Worm (Caenorhabditis elegans) whole organism, late embryonic: ENCODE results near the gene nlp-49.

Source experiments
- C38D4.7 ChIP-seq: fragments of 200-800 bp; sonication (Bioruptor generic); optimal IDR thresholded peaks from 2 replicates; lab custom pipeline; 2018; ENCODE audit warnings: mild to moderate bottlenecking, missing genetic modification characterization, moderate library complexity, missing compliant biosample characterization
- K02D7.2 ChIP-seq: sonication (generic microtip); optimal IDR thresholded peaks from 2 replicates; lab custom pipeline; 2017; ENCODE audit warnings: mild to moderate bottlenecking, missing genetic modification characterization, missing compliant biosample characterization
- T23F11.4 ChIP-seq: fragments of 200-800 bp; sonication (Bioruptor generic); optimal IDR thresholded peaks from 2 replicates; lab custom pipeline; 2018; ENCODE audit warnings: mild to moderate bottlenecking, missing genetic modification characterization, missing compliant biosample characterization
- Y22D7AL.16 ChIP-seq: sonication (generic microtip); optimal IDR thresholded peaks from 2 replicates; lab custom pipeline; 2016; ENCODE audit warnings: missing genetic modification characterization, missing compliant biosample characterization
- ama-1 ChIP-seq: fragments of 150-350 bp; optimal IDR thresholded peaks from 2 replicates; lab custom pipeline; 2014
- ceh-14 ChIP-seq: sonication (generic microtip); optimal IDR thresholded peaks from 2 replicates; lab custom pipeline; 2016; ENCODE audit warnings: missing genotype, missing genetic modification characterization, missing compliant biosample characterization
- ceh-18 ChIP-seq: sonication (generic microtip); optimal IDR thresholded peaks from 2 replicates; lab custom pipeline; 2016; ENCODE audit warnings: missing genetic modification characterization, missing compliant biosample characterization
- ceh-2 ChIP-seq: sonication (generic microtip); optimal IDR thresholded peaks from 2 replicates; lab custom pipeline; 2016; ENCODE audit warnings: missing genotype, missing genetic modification characterization, missing compliant biosample characterization
- ceh-30 ChIP-seq: fragments of 150-350 bp; optimal IDR thresholded peaks from 2 replicates; lab custom pipeline; 2014; ENCODE audit warnings: missing biosample characterization, missing genetic modification characterization
- ceh-31 ChIP-seq: sonication (generic microtip); optimal IDR thresholded peaks from 2 replicates; lab custom pipeline; 2016; ENCODE audit warnings: missing genetic modification characterization, missing compliant biosample characterization
- ceh-48 ChIP-seq: sonication (generic microtip); optimal IDR thresholded peaks from 2 replicates; lab custom pipeline; 2016; ENCODE audit warnings: missing genetic modification characterization, inconsistent platforms, missing compliant biosample characterization
- ceh-9 ChIP-seq: sonication (generic microtip); optimal IDR thresholded peaks from 2 replicates; lab custom pipeline; 2016; ENCODE audit warnings: mild to moderate bottlenecking, missing genetic modification characterization, inconsistent platforms, missing compliant biosample characterization
- dve-1 ChIP-seq: sonication (generic microtip); optimal IDR thresholded peaks from 2 replicates; lab custom pipeline; 2017; ENCODE audit warnings: antibody characterized with exemption, mild to moderate bottlenecking, missing genetic modification characterization, missing compliant biosample characterization
- elt-2 ChIP-seq: sonication (generic microtip); optimal IDR thresholded peaks from 2 replicates; lab custom pipeline; 2016; ENCODE audit warnings: missing genetic modification reagents, missing genetic modification characterization, missing compliant biosample characterization
- fkh-6 ChIP-seq: sonication (generic microtip); optimal IDR thresholded peaks from 2 replicates; lab custom pipeline; 2016; ENCODE audit warnings: missing genetic modification characterization, missing compliant biosample characterization
- hlh-15 ChIP-seq: sonication (generic microtip); optimal IDR thresholded peaks from 2 replicates; lab custom pipeline; 2016; ENCODE audit warnings: missing genetic modification characterization, missing compliant biosample characterization
- hlh-8 ChIP-seq: sonication (generic microtip); optimal IDR thresholded peaks from 2 replicates; lab custom pipeline; 2016; ENCODE audit warnings: missing genotype, missing genetic modification characterization, missing compliant biosample characterization
- madf-2 ChIP-seq: sonication (generic microtip); optimal IDR thresholded peaks from 2 replicates; lab custom pipeline; 2017; ENCODE audit warnings: missing genetic modification characterization, missing compliant biosample characterization
- nhr-232 ChIP-seq: sonication (generic microtip); optimal IDR thresholded peaks from 2 replicates; lab custom pipeline; 2016; ENCODE audit warnings: missing genetic modification characterization, missing compliant biosample characterization
- pag-3 ChIP-seq: sonication (generic microtip); optimal IDR thresholded peaks from 2 replicates; lab custom pipeline; 2016; ENCODE audit warnings: missing compliant biosample characterization, missing genetic modification characterization, borderline replicate concordance
- pat-9 ChIP-seq: fragments of 200-800 bp; sonication (Bioruptor generic); optimal IDR thresholded peaks from 2 replicates; lab custom pipeline; 2018; ENCODE audit warnings: mild to moderate bottlenecking, missing genetic modification characterization, moderate library complexity, missing compliant biosample characterization
- pax-1 ChIP-seq: fragments of 150-350 bp; optimal IDR thresholded peaks from 2 replicates; lab custom pipeline; 2014; ENCODE audit warnings: missing biosample characterization, missing genetic modification characterization
- pha-2 ChIP-seq: sonication (generic microtip); optimal IDR thresholded peaks from 2 replicates; lab custom pipeline; 2017; ENCODE audit warnings: mild to moderate bottlenecking, missing genetic modification characterization, missing compliant biosample characterization
- pha-4 ChIP-seq: fragments of 150-350 bp; optimal IDR thresholded peaks from 2 replicates; lab custom pipeline; 2018; ENCODE audit warnings: missing biosample characterization, missing genetic modification reagents, missing genetic modification characterization
- pqm-1 ChIP-seq: sonication (generic microtip); optimal IDR thresholded peaks from 2 replicates; lab custom pipeline; 2016; ENCODE audit warnings: missing genetic modification characterization, missing compliant biosample characterization
- pros-1 ChIP-seq: fragments of 150-350 bp; optimal IDR thresholded peaks from 2 replicates; lab custom pipeline; 2014; ENCODE audit warnings: missing biosample characterization, missing genetic modification reagents, missing genetic modification characterization
- sox-4 ChIP-seq: sonication (generic microtip); optimal IDR thresholded peaks from 2 replicates; lab custom pipeline; 2017; ENCODE audit warnings: mild to moderate bottlenecking, missing genetic modification characterization, inconsistent platforms, missing compliant biosample characterization
- tbx-2 ChIP-seq: sonication (generic microtip); optimal IDR thresholded peaks from 2 replicates; lab custom pipeline; 2016; ENCODE audit warnings: missing genetic modification characterization, missing compliant biosample characterization
- ttx-3 ChIP-seq: sonication (generic microtip); optimal IDR thresholded peaks from 2 replicates; lab custom pipeline; 2016; ENCODE audit warnings: missing genetic modification reagents, missing genetic modification characterization, missing compliant biosample characterization
- unc-3 ChIP-seq, 2 experiments: fragments of 200-800 bp in 1 of 2; sonication (Bioruptor generic) in 1 of 2; sonication (generic microtip) in 1 of 2; conservative IDR thresholded peaks in 1 of 2; optimal IDR thresholded peaks in 1 of 2; 2 replicates each; pipeline versions ENCODE4 v1.3.6 to Lab custom; 2016 to 2022; ENCODE audit warnings: missing compliant biosample characterization in 2 of 2, missing genetic modification characterization in 2 of 2, missing genetic modification reagents in 1 of 2
- unc-42 ChIP-seq: sonication (generic microtip); optimal IDR thresholded peaks from 2 replicates; lab custom pipeline; 2016; ENCODE audit warnings: missing genotype, missing genetic modification characterization, missing compliant biosample characterization
- unc-86 ChIP-seq: sonication (generic microtip); optimal IDR thresholded peaks from 2 replicates; lab custom pipeline; 2016; ENCODE audit warnings: missing genetic modification characterization, missing compliant biosample characterization
- zip-5 ChIP-seq: sonication (generic microtip); optimal IDR thresholded peaks from 2 replicates; lab custom pipeline; 2016; ENCODE audit warnings: missing genetic modification characterization, missing compliant biosample characterization
- ztf-16 ChIP-seq: sonication (generic microtip); optimal IDR thresholded peaks from 2 replicates; lab custom pipeline; 2017; ENCODE audit warnings: missing genetic modification characterization, missing compliant biosample characterization

nlp-49 gene

ce11 chrX:5877039-5877438, 27.4 kb upstream of the nlp-49 start:
- TF ChIP-seq unc-42 (peak; percentile 4), pax-1 (tag; lab: Kevin White, UChicago) (no peak), ceh-14 (tag; lab: Kevin White, UChicago) (no peak), zip-5 (tag; lab: Kevin White, UChicago) (no peak), ztf-16 (no peak)

- TF ChIP-seq pqm-1 (tag; lab: Kevin White, UChicago) (no peak), ceh-9 (no peak), ttx-3 (tag; lab: Kevin White, UChicago) (no peak), K02D7.2 (tag; lab: Kevin White, UChicago) (no peak), pha-4 (tag; lab: Kevin White, UChicago) (no peak), hlh-15 (no peak), tbx-2 (tag; lab: Kevin White, UChicago) (no peak), madf-2 (tag; lab: Kevin White, UChicago) (no peak), pag-3 (tag; lab: Kevin White, UChicago) (no peak), pat-9 (tag; lab: Kevin White, UChicago) (no peak), T23F11.4 (GFP tag; lab: Kevin White, UChicago) (no peak), hlh-8 (tag; lab: Kevin White, UChicago) (no peak), Y22D7AL.16 (no peak)
These were observed 18.9 kb upstream of the nlp-49 start, which contains the start of gene flp-7 for ce11 chrX:5885565-5885964. Gene flp-7, plus strand, starts transcription at chrX:5885865.

- TF ChIP-seq unc-3 (GFP tag; conservative IDR thresholded peaks at IDR 0.05; lab: Robert Waterston, UW) (no peak), unc-3 (tag; optimal IDR thresholded peaks at IDR 0.05; lab: Kevin White, UChicago) (no peak), sox-4 (tag; lab: Kevin White, UChicago) (no peak)
These were observed 14.4 kb upstream of the nlp-49 start, which contains the start of gene F49E10.2 for ce11 chrX:5890080-5890479. Gene F49E10.2, plus strand, starts transcription at chrX:5890380.

DNA sequence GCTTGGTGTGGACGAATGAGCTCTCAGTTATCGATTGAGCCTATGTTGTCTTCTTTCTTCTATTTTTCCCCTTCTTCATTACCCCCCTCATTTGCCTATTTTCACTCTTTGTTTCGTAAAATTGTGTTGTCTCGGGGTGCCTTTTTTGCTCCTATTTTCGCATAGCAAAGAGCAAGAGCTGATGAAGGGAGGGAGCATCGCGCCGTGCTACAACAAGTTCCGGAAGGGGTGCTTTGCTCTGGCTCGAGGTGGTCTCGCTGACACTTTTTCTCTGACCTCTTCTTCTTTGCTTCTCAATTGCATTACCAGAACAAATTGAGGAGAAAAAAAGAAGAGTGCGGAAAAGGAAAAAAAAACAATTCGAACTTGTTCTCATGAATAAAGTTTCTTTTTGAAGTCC, 8.5 kb upstream of the nlp-49 start:
- TF ChIP-seq unc-86 (tag; lab: Kevin White, UChicago) (no peak), unc-42 (peak; percentile 87), ceh-31 (tag; lab: Kevin White, UChicago) (peak; percentile 34), ceh-48 (tag; lab: Kevin White, UChicago) (peak; percentile 29), K02D7.2 (tag; lab: Kevin White, UChicago) (no peak), ceh-14 (tag; lab: Kevin White, UChicago) (peak; percentile 52), fkh-6 (tag; lab: Kevin White, UChicago) (no peak)

- TF ChIP-seq nhr-232 (tag; lab: Kevin White, UChicago) (no peak), pros-1 (tag; lab: Kevin White, UChicago) (no peak), ceh-30 (no peak), hlh-8 (tag; lab: Kevin White, UChicago) (no peak), ama-1 (lab: Kevin White, UChicago) (no peak), ceh-31 (tag; lab: Kevin White, UChicago) (no peak)
These were observed 7.4 kb upstream of the nlp-49 start, which contains the start of gene tbc-16 for ce11 chrX:5897038-5897437. Gene tbc-16, plus strand, starts transcription at chrX:5897338.

DNA sequence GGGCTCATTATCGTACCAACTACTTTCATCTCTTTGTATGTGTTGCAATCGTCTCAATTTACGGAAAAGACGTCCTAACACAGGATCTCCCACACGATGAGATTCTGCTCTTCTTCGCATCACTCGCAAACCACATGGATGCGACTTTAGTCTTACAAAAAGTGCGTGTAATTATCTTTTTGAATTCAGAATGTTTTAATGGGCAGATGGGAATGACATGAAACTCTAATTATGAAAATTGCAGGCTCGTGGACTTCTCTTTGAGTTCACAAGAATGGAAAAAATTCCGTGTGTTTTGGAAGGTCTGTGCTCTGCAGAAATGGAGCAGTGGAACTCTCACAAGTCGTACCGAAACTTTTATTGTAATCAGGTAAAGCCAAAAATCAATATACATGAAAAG, 3.0 kb upstream of the nlp-49 start:
- TF ChIP-seq ceh-31 (tag; lab: Kevin White, UChicago) (no peak), elt-2 (tag; lab: Kevin White, UChicago) (no peak), fkh-6 (tag; lab: Kevin White, UChicago) (no peak), ceh-30 (no peak), sox-4 (tag; lab: Kevin White, UChicago) (no peak), C38D4.7 (GFP tag; lab: Kevin White, UChicago) (no peak)

ce11 chrX:5903896-5904295, 557 bp upstream of the nlp-49 start:
- no peak for TF ChIP-seq dve-1 (tag; lab: Kevin White, UChicago)
- TF ChIP-seq ceh-2 (tag; lab: Kevin White, UChicago), result no peak
- no peak for TF ChIP-seq ceh-14 (tag; lab: Kevin White, UChicago)
- TF ChIP-seq unc-86 (tag; lab: Kevin White, UChicago), result no peak
- TF ChIP-seq pha-2 (tag; lab: Kevin White, UChicago), result no peak
- peak; percentile 60 for TF ChIP-seq unc-42
- no peak for TF ChIP-seq pros-1 (tag; lab: Kevin White, UChicago)
- TF ChIP-seq ceh-18 (tag; lab: Kevin White, UChicago), result no peak
- no peak for TF ChIP-seq ama-1 (lab: Kevin White, UChicago)
